Worm (Caenorhabditis elegans): ENCODE results near the gene C56E6.7.

C56E6.7 gene

DNA sequence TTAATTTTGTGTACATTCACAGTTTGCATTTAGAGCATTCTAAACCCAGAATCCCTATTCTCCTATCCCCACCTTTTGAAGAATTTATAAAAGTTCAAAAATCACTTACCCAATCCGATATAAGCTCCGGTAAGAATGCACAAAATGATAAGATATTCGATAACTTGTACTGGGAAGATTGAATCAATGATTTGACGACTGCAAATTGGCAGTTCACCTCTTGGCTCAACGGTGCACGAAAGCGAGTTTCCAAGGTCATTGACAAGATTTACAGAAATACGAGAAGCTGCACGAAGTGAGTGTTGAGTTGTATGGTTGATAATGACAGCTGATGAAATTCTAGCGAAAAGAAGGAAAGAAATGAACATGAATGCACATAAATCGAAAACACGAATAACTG lies 43.9 kb downstream of the C56E6.7 start:
- no peak for TF ChIP-seq lin-15B (tag; optimal IDR thresholded peaks at IDR 0.05)
- no peak for TF ChIP-seq pax-3 (tag; optimal IDR thresholded peaks at IDR 0.05)
- TF ChIP-seq F16B12.6 (tag; optimal IDR thresholded peaks at IDR 0.05) = no peak
- TF ChIP-seq mdl-1 (tag; optimal IDR thresholded peaks at IDR 0.05) = no peak
- TF ChIP-seq snu-23 (GFP tag; optimal IDR thresholded peaks at IDR 0.05) = no peak
- TF ChIP-seq efl-1 (optimal IDR thresholded peaks at IDR 0.05) = no peak
- no peak for TF ChIP-seq efl-1 (GFP tag; optimal IDR thresholded peaks at IDR 0.05 in 1 of 2)
- no peak for TF ChIP-seq nhr-19 (GFP tag; conservative IDR thresholded peaks at IDR 0.05)
- no peak for TF ChIP-seq ceh-63 (GFP tag; optimal IDR thresholded peaks at IDR 0.05)
- no peak for TF ChIP-seq mab-9 (GFP tag; IDR thresholded peaks at IDR 0.05)
- no peak for TF ChIP-seq tlp-1 (tag; optimal IDR thresholded peaks at IDR 0.05)
- TF ChIP-seq unc-86 (tag; optimal IDR thresholded peaks at IDR 0.05) = no peak
- TF ChIP-seq vab-15 (tag; optimal IDR thresholded peaks at IDR 0.05) = no peak
- no peak for TF ChIP-seq C16A3.4 (tag; optimal IDR thresholded peaks at IDR 0.05)
- no peak for TF ChIP-seq dpl-1 (GFP tag; optimal IDR thresholded peaks at IDR 0.05)
- TF ChIP-seq hpl-2 (GFP tag; optimal IDR thresholded peaks at IDR 0.05) = no peak
- TF ChIP-seq nhr-90 (tag; optimal IDR thresholded peaks at IDR 0.05; ENCODE audit: poor library complexity) = no peak
- TF ChIP-seq nhr-76 (tag; optimal IDR thresholded peaks at IDR 0.05) = no peak
- TF ChIP-seq mef-2 (tag; optimal IDR thresholded peaks at IDR 0.05) = no peak

DNA sequence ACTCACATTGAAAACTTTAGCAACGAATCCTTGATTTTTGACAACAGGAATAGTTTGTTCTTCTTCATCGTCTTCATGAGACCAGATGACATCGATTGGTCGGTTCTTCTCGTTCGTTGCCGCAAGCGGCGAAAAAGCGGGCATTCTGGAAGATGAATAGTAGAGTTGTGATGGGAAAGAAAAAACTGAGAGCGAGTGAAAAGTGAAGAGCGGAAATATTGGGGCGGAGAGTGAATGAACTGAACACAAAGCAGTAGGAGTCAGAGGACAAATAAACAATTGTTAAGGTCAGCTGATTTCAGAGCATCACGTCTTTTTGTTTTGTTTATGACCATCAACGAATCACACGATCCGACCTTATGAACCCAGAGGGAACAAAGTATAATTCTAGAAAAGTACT lies 44.9 kb downstream of the C56E6.7 start, which contains the start of gene F18C5.10:
TSS of gene F18C5.10 (minus strand) at position 145 of the 400 bp plus-strand sequence.
- no peak for TF ChIP-seq unc-98 (GFP tag; IDR thresholded peaks at IDR 0.05)
- TF ChIP-seq nhr-85 (tag) = no peak
- no peak for TF ChIP-seq aha-1 (tag; optimal IDR thresholded peaks at IDR 0.05)
- no peak for TF ChIP-seq snpc-4 (tag; optimal IDR thresholded peaks at IDR 0.05)
- TF ChIP-seq sox-4 (tag; optimal IDR thresholded peaks at IDR 0.05) = no peak
- no peak for TF ChIP-seq dpl-1 (GFP tag; optimal IDR thresholded peaks at IDR 0.05)
- TF ChIP-seq xbp-1 (tag; optimal IDR thresholded peaks at IDR 0.05) = no peak
- TF ChIP-seq sup-37 (GFP tag; optimal IDR thresholded peaks at IDR 0.05) = no peak
- TF ChIP-seq zip-4 (GFP tag; optimal IDR thresholded peaks at IDR 0.05) = no peak
- TF ChIP-seq egl-27 (tag; optimal IDR thresholded peaks at IDR 0.05) = no peak
- TF ChIP-seq isw-1 (GFP tag; IDR thresholded peaks at IDR 0.05) = no peak
- TF ChIP-seq nhr-76 (tag; optimal IDR thresholded peaks at IDR 0.05) = no peak
- TF ChIP-seq hlh-4 (tag; optimal IDR thresholded peaks at IDR 0.05) = no peak
- TF ChIP-seq ceh-8 (GFP tag; optimal IDR thresholded peaks at IDR 0.05) = no peak
- no peak for TF ChIP-seq nhr-71 (tag; optimal IDR thresholded peaks at IDR 0.05)
- peak; percentile 36 for TF ChIP-seq nhr-19 (GFP tag; conservative IDR thresholded peaks at IDR 0.05)
- TF ChIP-seq lsy-2 (tag; optimal IDR thresholded peaks at IDR 0.05) = peak in 1 of 2 experiments; percentile 26
- no peak for TF ChIP-seq tbx-2 (tag; optimal IDR thresholded peaks at IDR 0.05)
- TF ChIP-seq ama-1 (optimal IDR thresholded peaks at IDR 0.05) = peak; percentile 14
- TF ChIP-seq C04F5.9 (tag; optimal IDR thresholded peaks at IDR 0.05) = no peak
- TF ChIP-seq ceh-63 (GFP tag; optimal IDR thresholded peaks at IDR 0.05) = no peak
- peak in 1 of 2 experiments; percentile 1 for TF ChIP-seq mdl-1 (tag; optimal IDR thresholded peaks at IDR 0.05)
- no peak for TF ChIP-seq fos-1 (tag; optimal IDR thresholded peaks at IDR 0.05)
- TF ChIP-seq elt-3 (tag; optimal IDR thresholded peaks at IDR 0.05) = no peak
- no peak for TF ChIP-seq lin-13 (GFP tag; optimal IDR thresholded peaks at IDR 0.05)
- peak; percentile 20 for TF ChIP-seq C16A3.4 (tag; optimal IDR thresholded peaks at IDR 0.05)
- TF ChIP-seq lin-35 (GFP tag; optimal IDR thresholded peaks at IDR 0.05) = peak in 1 of 2 experiments; percentile 44
- TF ChIP-seq mef-2 (tag; optimal IDR thresholded peaks at IDR 0.05) = no peak
- no peak for TF ChIP-seq lin-15B (tag; optimal IDR thresholded peaks at IDR 0.05)
- no peak for TF ChIP-seq nhr-28 (tag; optimal IDR thresholded peaks at IDR 0.05)
- TF ChIP-seq rnt-1 (tag; optimal IDR thresholded peaks at IDR 0.05) = peak; percentile 16
- TF ChIP-seq snu-23 (GFP tag; optimal IDR thresholded peaks at IDR 0.05) = peak; percentile 11
